Worm (Caenorhabditis elegans): ENCODE measurements around the gene mpc-1.

mpc-1 gene

ce11 chrIII:4372894-4373293, 40.4 kb upstream of the mpc-1 start:
- TF ChIP-seq elt-1 (tag; optimal IDR thresholded peaks at IDR 0.05; ENCODE audit: borderline replicate concordance, insufficient read depth) (no peak), ceh-43 (GFP tag; optimal IDR thresholded peaks at IDR 0.05) (no peak), hlh-1 (tag; optimal IDR thresholded peaks at IDR 0.05) (no peak)

ce11 chrIII:4374854-4375253, 38.4 kb upstream of the mpc-1 start, which contains the start of gene pals-26:
Gene pals-26, plus strand, starts transcription at chrIII:4375154.
- TF ChIP-seq nhr-76 (tag; optimal IDR thresholded peaks at IDR 0.05) (no peak), blmp-1 (tag; optimal IDR thresholded peaks at IDR 0.05) (no peak), lin-32 (GFP tag; optimal IDR thresholded peaks at IDR 0.05) (no peak), nhr-12 (tag; optimal IDR thresholded peaks at IDR 0.05) (no peak), flh-1 (GFP tag; optimal IDR thresholded peaks at IDR 0.05) (no peak), bed-3 (GFP tag; optimal IDR thresholded peaks at IDR 0.05) (no peak), elt-3 (tag; optimal IDR thresholded peaks at IDR 0.05) (no peak), sem-2 (GFP tag; optimal IDR thresholded peaks at IDR 0.05) (no peak), hlh-1 (tag; optimal IDR thresholded peaks at IDR 0.05) (no peak), drap-1 (GFP tag; optimal IDR thresholded peaks at IDR 0.05) (no peak), snpc-4 (tag; optimal IDR thresholded peaks at IDR 0.05) (no peak), unc-62 (GFP tag; optimal IDR thresholded peaks at IDR 0.05) (no peak), zip-8 (tag; optimal IDR thresholded peaks at IDR 0.05) (no peak), elt-1 (tag; optimal IDR thresholded peaks at IDR 0.05; ENCODE audit: borderline replicate concordance, insufficient read depth) (no peak)

- peak; percentile 53 for TF ChIP-seq hlh-1 (tag; optimal IDR thresholded peaks at IDR 0.05)
- TF ChIP-seq pha-4 (tag; optimal IDR thresholded peaks at IDR 0.05) = peak; percentile 13
- TF ChIP-seq tbx-8 (GFP tag; optimal IDR thresholded peaks at IDR 0.05) = peak; percentile 33
- TF ChIP-seq mls-2 (tag; optimal IDR thresholded peaks at IDR 0.05) = peak; percentile 87
- peak; percentile 65 for TF ChIP-seq drap-1 (GFP tag; optimal IDR thresholded peaks at IDR 0.05)
- TF ChIP-seq lin-13 (tag; optimal IDR thresholded peaks at IDR 0.05) = peak; percentile 10
- TF ChIP-seq mep-1 (tag; optimal IDR thresholded peaks at IDR 0.05) = peak; percentile 33
- TF ChIP-seq ceh-43 (GFP tag; optimal IDR thresholded peaks at IDR 0.05) = peak; percentile 23
- peak; percentile 79 for TF ChIP-seq M03D4.4 (tag; optimal IDR thresholded peaks at IDR 0.05)
- peak; percentile 45 for TF ChIP-seq bed-3 (GFP tag; optimal IDR thresholded peaks at IDR 0.05)
- peak; percentile 13 for TF ChIP-seq lsy-2 (tag; optimal IDR thresholded peaks at IDR 0.05)
- peak; percentile 56 for TF ChIP-seq unc-120 (tag; optimal IDR thresholded peaks at IDR 0.05; ENCODE audit: poor library complexity, severe bottlenecking)
- TF ChIP-seq lin-32 (GFP tag; optimal IDR thresholded peaks at IDR 0.05) = peak; percentile 10
- peak; percentile 44 for TF ChIP-seq ham-2 (GFP tag; optimal IDR thresholded peaks at IDR 0.05)
- TF ChIP-seq sptf-1 (tag; optimal IDR thresholded peaks at IDR 0.05) = peak; percentile 69
- TF ChIP-seq nhr-2 (tag; optimal IDR thresholded peaks at IDR 0.05) = peak; percentile 25
- TF ChIP-seq sem-2 (GFP tag; optimal IDR thresholded peaks at IDR 0.05) = peak; percentile 61
- TF ChIP-seq cnd-1 (tag; optimal IDR thresholded peaks at IDR 0.05) = peak; percentile 66
- peak; percentile 77 for TF ChIP-seq ceh-83 (GFP tag; optimal IDR thresholded peaks at IDR 0.05)
Measured at ce11 chrIII:4378600-4379293, 34.5 kb upstream of the mpc-1 start.

- TF ChIP-seq ceh-83 (GFP tag; optimal IDR thresholded peaks at IDR 0.05) (no peak), pha-4 (tag; optimal IDR thresholded peaks at IDR 0.05) (no peak), cnd-1 (tag; optimal IDR thresholded peaks at IDR 0.05) (no peak), sptf-1 (tag; optimal IDR thresholded peaks at IDR 0.05) (no peak), mep-1 (tag; optimal IDR thresholded peaks at IDR 0.05) (no peak), unc-62 (GFP tag; optimal IDR thresholded peaks at IDR 0.05) (no peak), ham-2 (GFP tag; optimal IDR thresholded peaks at IDR 0.05) (no peak), tbx-8 (GFP tag; optimal IDR thresholded peaks at IDR 0.05) (no peak), nhr-28 (tag; optimal IDR thresholded peaks at IDR 0.05) (no peak), zip-8 (tag; optimal IDR thresholded peaks at IDR 0.05) (no peak), snpc-4 (tag; optimal IDR thresholded peaks at IDR 0.05) (no peak), drap-1 (GFP tag; optimal IDR thresholded peaks at IDR 0.05) (no peak), hlh-1 (tag; optimal IDR thresholded peaks at IDR 0.05) (no peak), lin-13 (tag; optimal IDR thresholded peaks at IDR 0.05) (no peak), ceh-43 (GFP tag; optimal IDR thresholded peaks at IDR 0.05) (no peak), blmp-1 (tag; optimal IDR thresholded peaks at IDR 0.05) (no peak)
Measured at ce11 chrIII:4379717-4380116, 33.5 kb upstream of the mpc-1 start, which contains the start of gene B0284.3. Gene B0284.3, minus strand, starts transcription at chrIII:4379817.

- TF ChIP-seq mep-1 (tag; optimal IDR thresholded peaks at IDR 0.05) (peak; percentile 38), drap-1 (GFP tag; optimal IDR thresholded peaks at IDR 0.05) (no peak), ceh-43 (GFP tag; optimal IDR thresholded peaks at IDR 0.05) (no peak), snpc-4 (tag; optimal IDR thresholded peaks at IDR 0.05) (no peak), cnd-1 (tag; optimal IDR thresholded peaks at IDR 0.05) (no peak), elt-3 (tag; optimal IDR thresholded peaks at IDR 0.05) (no peak), M03D4.4 (tag; optimal IDR thresholded peaks at IDR 0.05) (no peak), ceh-83 (GFP tag; optimal IDR thresholded peaks at IDR 0.05) (no peak), ceh-39 (tag; optimal IDR thresholded peaks at IDR 0.05) (no peak), bed-3 (GFP tag; optimal IDR thresholded peaks at IDR 0.05) (no peak), mab-5 (tag; optimal IDR thresholded peaks at IDR 0.05) (no peak), nhr-76 (tag; optimal IDR thresholded peaks at IDR 0.05) (no peak), unc-120 (tag; optimal IDR thresholded peaks at IDR 0.05; ENCODE audit: poor library complexity, severe bottlenecking) (no peak), unc-39 (tag; optimal IDR thresholded peaks at IDR 0.05) (no peak), blmp-1 (tag; optimal IDR thresholded peaks at IDR 0.05) (no peak), nhr-12 (tag; optimal IDR thresholded peaks at IDR 0.05) (no peak), lin-13 (tag; optimal IDR thresholded peaks at IDR 0.05) (peak; percentile 57), lin-32 (GFP tag; optimal IDR thresholded peaks at IDR 0.05) (no peak), sptf-1 (tag; optimal IDR thresholded peaks at IDR 0.05) (no peak), ces-1 (GFP tag; optimal IDR thresholded peaks at IDR 0.05) (peak; percentile 73), nhr-2 (tag; optimal IDR thresholded peaks at IDR 0.05) (no peak), ham-2 (GFP tag; optimal IDR thresholded peaks at IDR 0.05) (no peak), elt-1 (tag; optimal IDR thresholded peaks at IDR 0.05; ENCODE audit: borderline replicate concordance, insufficient read depth) (no peak), tbx-8 (GFP tag; optimal IDR thresholded peaks at IDR 0.05) (no peak), hlh-1 (tag; optimal IDR thresholded peaks at IDR 0.05) (no peak), nhr-237 (tag; optimal IDR thresholded peaks at IDR 0.05) (no peak), sem-2 (GFP tag; optimal IDR thresholded peaks at IDR 0.05) (no peak), lsy-2 (tag; optimal IDR thresholded peaks at IDR 0.05) (peak; percentile 21), mls-2 (tag; optimal IDR thresholded peaks at IDR 0.05) (peak; percentile 13), nhr-28 (tag; optimal IDR thresholded peaks at IDR 0.05) (no peak)
Measured at ce11 chrIII:4380835-4381234, 32.4 kb upstream of the mpc-1 start.
